Worm (Caenorhabditis elegans): ENCODE results near the gene T04C4.3.

DNA sequence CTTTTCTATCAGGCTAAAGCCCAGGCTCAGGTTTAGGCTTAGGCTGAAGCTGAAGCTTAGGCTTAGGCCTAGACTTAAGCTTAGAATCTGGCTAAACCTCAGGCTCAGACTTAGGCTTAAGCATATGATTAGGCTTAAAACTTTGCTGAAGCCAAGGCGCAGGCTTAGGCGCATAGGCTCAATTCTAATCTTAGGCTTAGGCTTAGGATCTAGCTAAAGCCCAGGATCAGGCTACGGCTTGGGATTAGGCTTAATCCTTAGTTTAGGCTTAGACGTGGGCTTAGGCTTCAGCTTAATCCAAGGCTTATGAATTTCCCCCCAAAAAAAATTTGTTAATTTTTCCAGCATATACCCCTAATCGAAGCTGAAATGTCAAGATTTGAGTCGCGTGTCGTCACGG, 12.0 kb upstream of the T04C4.3 start:
- no peak for TF ChIP-seq nhr-237 (tag; optimal IDR thresholded peaks at IDR 0.05)
- no peak for TF ChIP-seq lin-13 (tag; optimal IDR thresholded peaks at IDR 0.05)
- TF ChIP-seq mab-5 (tag; optimal IDR thresholded peaks at IDR 0.05) = no peak
- TF ChIP-seq mep-1 (tag; optimal IDR thresholded peaks at IDR 0.05) = no peak

All from whole organism, mixed stage, embryonic.